Worm (Caenorhabditis elegans) whole organism, L4 larva: Measurements from ENCODE around the gene ndx-9.

Experiments
- F10B5.3 ChIP-seq: sonication (generic microtip); optimal IDR thresholded peaks from 2 replicates; lab custom pipeline; 2016; ENCODE audit warnings: mild to moderate bottlenecking, missing genetic modification characterization, missing compliant biosample characterization
- F26F4.8 ChIP-seq: fragments of 200-800 bp; sonication (Bioruptor generic); conservative IDR thresholded peaks from 2 replicates; pipeline ENCODE4 v1.3.6; 2022; ENCODE audit warnings: missing genetic modification characterization, missing compliant biosample characterization
- F37D6.2 ChIP-seq: sonication (generic microtip); optimal IDR thresholded peaks from 2 replicates; lab custom pipeline; 2016; ENCODE audit warnings: mild to moderate bottlenecking, missing genetic modification characterization, missing compliant biosample characterization
- F44E2.7 ChIP-seq: fragments of 200-800 bp; sonication (Bioruptor generic); IDR thresholded peaks from 2 replicates; pipeline ENCODE4 v2.1.2; 2022; ENCODE audit warnings: missing genetic modification characterization, missing compliant biosample characterization
- F49E8.2 ChIP-seq: sonication (generic microtip); optimal IDR thresholded peaks from 2 replicates; lab custom pipeline; 2016; ENCODE audit warnings: missing compliant biosample characterization, mild to moderate bottlenecking, missing genetic modification characterization, borderline replicate concordance
- T26A8.4 ChIP-seq: fragments of 200-800 bp; sonication (Bioruptor generic); IDR thresholded peaks from 2 replicates; pipeline ENCODE4 v1.3.6; 2022; ENCODE audit warnings: missing genetic modification characterization, missing compliant biosample characterization
- Y48G9A.11 ChIP-seq: fragments of 200-800 bp; sonication (Bioruptor generic); IDR thresholded peaks from 2 replicates; pipeline ENCODE4 v1.3.6; 2022; ENCODE audit warnings: missing genetic modification reagents, missing genetic modification characterization, missing compliant biosample characterization
- ZK337.2 ChIP-seq: fragments of 200-800 bp; sonication (Bioruptor generic); IDR thresholded peaks from 2 replicates; pipeline ENCODE4 v1.3.6; 2022; ENCODE audit warnings: missing genetic modification reagents, missing genetic modification characterization, missing compliant biosample characterization
- ZK546.5 ChIP-seq, 2 experiments: sonication (generic microtip); optimal IDR thresholded peaks; 2 replicates each; lab custom pipeline; 2017; ENCODE audit warnings: missing biosample characterization in 2 of 2, missing genetic modification characterization in 2 of 2
- aha-1 ChIP-seq: fragments of 150-350 bp; peaks from one replicate; lab custom pipeline; 2014; ENCODE audit warnings: missing biosample characterization, missing genetic modification characterization
- aly-2 ChIP-seq: sonication (generic microtip); optimal IDR thresholded peaks from 2 replicates; lab custom pipeline; 2018; ENCODE audit warnings: missing biosample characterization, missing genetic modification characterization
- ama-1 ChIP-seq: fragments of 150-350 bp; optimal IDR thresholded peaks from 2 replicates; lab custom pipeline; 2014; ENCODE audit warnings: inconsistent platforms, mixed read lengths
- arid-1 ChIP-seq: fragments of 200-800 bp; sonication (Bioruptor generic); conservative IDR thresholded peaks from 2 replicates; pipeline ENCODE4 v1.3.6; 2022; ENCODE audit warnings: missing genetic modification reagents, missing genetic modification characterization, missing compliant biosample characterization
- ceh-32 ChIP-seq: sonication (generic microtip); optimal IDR thresholded peaks from 2 replicates; lab custom pipeline; 2016; ENCODE audit warnings: mild to moderate bottlenecking, missing genetic modification characterization, missing compliant biosample characterization; ENCODE audit not compliant: poor library complexity
- ceh-44 ChIP-seq: fragments of 200-800 bp; sonication (Bioruptor generic); IDR thresholded peaks from 2 replicates; pipeline ENCODE4 v1.3.6; 2022; ENCODE audit warnings: missing genetic modification reagents, missing genetic modification characterization, missing compliant biosample characterization
- ces-1 ChIP-seq: fragments of 150-350 bp; sonication (generic microtip); optimal IDR thresholded peaks from 4 replicates; lab custom pipeline; 2014; ENCODE audit warnings: missing biosample characterization, missing genetic modification reagents, missing genetic modification characterization
- ctbp-1 ChIP-seq: fragments of 200-800 bp; sonication (Bioruptor generic); IDR thresholded peaks from 2 replicates; pipeline ENCODE4 v1.3.6; 2022; ENCODE audit warnings: missing genetic modification reagents, missing genetic modification characterization, missing compliant biosample characterization
- daf-12 ChIP-seq: fragments of 150-350 bp; optimal IDR thresholded peaks from 2 replicates; lab custom pipeline; 2014; ENCODE audit warnings: missing biosample characterization, missing genetic modification reagents, missing genetic modification characterization
- dmd-6 ChIP-seq: fragments of 200-800 bp; sonication (Bioruptor generic); IDR thresholded peaks from 2 replicates; pipeline ENCODE4 v1.3.6; 2022; ENCODE audit warnings: missing genetic modification reagents, missing genetic modification characterization, missing compliant biosample characterization
- dpl-1 ChIP-seq: fragments of 150-350 bp; optimal IDR thresholded peaks from 2 replicates; lab custom pipeline; 2014; ENCODE audit warnings: missing biosample characterization, missing genetic modification reagents, missing genetic modification characterization
- fkh-10 ChIP-seq: fragments of 150-350 bp; optimal IDR thresholded peaks from 2 replicates; lab custom pipeline; 2014; ENCODE audit warnings: missing biosample characterization, missing genetic modification reagents, missing genetic modification characterization
- fos-1 ChIP-seq: fragments of 150-350 bp; optimal IDR thresholded peaks from 2 replicates; lab custom pipeline; 2014; ENCODE audit warnings: missing biosample characterization, missing genetic modification characterization
- gei-8 ChIP-seq: fragments of 200-800 bp; sonication (Bioruptor generic); optimal IDR thresholded peaks from 2 replicates; lab custom pipeline; 2018; ENCODE audit warnings: mild to moderate bottlenecking, missing genetic modification characterization, missing compliant biosample characterization
- hif-1 ChIP-seq, 2 experiments: sonication (generic microtip); optimal IDR thresholded peaks; 2 replicates each; lab custom pipeline; 2016 to 2017; ENCODE audit warnings: missing compliant biosample characterization in 2 of 2, missing genetic modification characterization in 2 of 2, missing genetic modification reagents in 2 of 2, missing genotype in 2 of 2, mild to moderate bottlenecking in 1 of 2
- hlh-11 ChIP-seq: fragments of 200-800 bp; sonication (Bioruptor generic); optimal IDR thresholded peaks from 2 replicates; lab custom pipeline; 2018; ENCODE audit warnings: mild to moderate bottlenecking, missing genetic modification characterization, missing compliant biosample characterization
- jun-1 ChIP-seq: fragments of 150-350 bp; optimal IDR thresholded peaks from 2 replicates; lab custom pipeline; 2014; ENCODE audit warnings: missing biosample characterization, missing genetic modification reagents, missing genetic modification characterization
- lim-7 ChIP-seq: fragments of 200-800 bp; sonication (Bioruptor generic); IDR thresholded peaks from 2 replicates; pipeline ENCODE4 v1.3.6; 2022; ENCODE audit warnings: missing genetic modification characterization, missing compliant biosample characterization
- lin-15B ChIP-seq: fragments of 150-350 bp; sonication (generic microtip); optimal IDR thresholded peaks from 3 replicates; lab custom pipeline; 2014; ENCODE audit warnings: missing biosample characterization, missing genetic modification characterization
- lin-29 ChIP-seq: fragments of 200-800 bp; sonication (Bioruptor generic); IDR thresholded peaks from 2 replicates; pipeline ENCODE4 v1.3.6; 2022; ENCODE audit warnings: missing genetic modification reagents, missing genetic modification characterization, missing compliant biosample characterization
- lin-38 ChIP-seq: fragments of 200-800 bp; sonication (Bioruptor generic); IDR thresholded peaks from 2 replicates; pipeline ENCODE4 v1.3.6; 2022; ENCODE audit warnings: missing genetic modification reagents, missing genetic modification characterization, missing compliant biosample characterization
- lir-3 ChIP-seq: sonication (generic microtip); optimal IDR thresholded peaks from 2 replicates; lab custom pipeline; 2016; ENCODE audit warnings: mild to moderate bottlenecking, missing genetic modification characterization, missing compliant biosample characterization
- mdl-1 ChIP-seq, 2 experiments: fragments of 150-350 bp in 1 of 2; sonication (generic microtip) in 1 of 2; optimal IDR thresholded peaks; 2 replicates each; lab custom pipeline; 2014 to 2017; ENCODE audit warnings: missing biosample characterization in 2 of 2, missing genetic modification characterization in 2 of 2
- mdt-29 ChIP-seq: fragments of 200-800 bp; sonication (Bioruptor generic); IDR thresholded peaks from 2 replicates; pipeline ENCODE4 v1.3.6; 2022; ENCODE audit warnings: missing genetic modification reagents, missing genetic modification characterization, missing compliant biosample characterization
- mes-2 ChIP-seq: sonication (generic microtip); optimal IDR thresholded peaks from 2 replicates; lab custom pipeline; 2016; ENCODE audit warnings: missing genotype, mild to moderate bottlenecking, missing genetic modification characterization, missing compliant biosample characterization; ENCODE audit not compliant: poor library complexity, severe bottlenecking
- mxl-2 ChIP-seq: fragments of 200-800 bp; sonication (Bioruptor generic); conservative IDR thresholded peaks from 2 replicates; pipeline ENCODE4 v1.3.6; 2022; ENCODE audit warnings: missing genetic modification reagents, missing genetic modification characterization, missing compliant biosample characterization
- mxl-3 ChIP-seq: fragments of 200-800 bp; sonication (Bioruptor generic); optimal IDR thresholded peaks from 2 replicates; lab custom pipeline; 2018; ENCODE audit warnings: mild to moderate bottlenecking, missing genetic modification characterization, missing compliant biosample characterization
- nhr-111 ChIP-seq: fragments of 200-800 bp; sonication (Bioruptor generic); optimal IDR thresholded peaks from 2 replicates; lab custom pipeline; 2018; ENCODE audit warnings: mild to moderate bottlenecking, missing genetic modification characterization, missing compliant biosample characterization
- nhr-28 ChIP-seq: fragments of 150-350 bp; optimal IDR thresholded peaks from 2 replicates; lab custom pipeline; 2014; ENCODE audit warnings: missing biosample characterization, missing genetic modification characterization
- nhr-41 ChIP-seq: fragments of 200-800 bp; sonication (Bioruptor generic); IDR thresholded peaks from 2 replicates; pipeline ENCODE4 v1.3.6; 2022; ENCODE audit warnings: missing genetic modification reagents, missing genetic modification characterization, missing compliant biosample characterization
- nhr-42 ChIP-seq: fragments of 200-800 bp; sonication (Bioruptor generic); IDR thresholded peaks from 2 replicates; pipeline ENCODE4 v1.3.6; 2022; ENCODE audit warnings: missing genetic modification characterization, missing compliant biosample characterization
- nhr-6 ChIP-seq: fragments of 150-350 bp; optimal IDR thresholded peaks from 2 replicates; lab custom pipeline; 2014; ENCODE audit warnings: missing biosample characterization, missing genetic modification characterization
- nhr-76 ChIP-seq: fragments of 150-350 bp; optimal IDR thresholded peaks from 2 replicates; lab custom pipeline; 2014; ENCODE audit warnings: missing biosample characterization, missing genetic modification characterization
- nhr-77 ChIP-seq: fragments of 150-350 bp; optimal IDR thresholded peaks from 2 replicates; lab custom pipeline; 2014; ENCODE audit warnings: missing biosample characterization, missing genetic modification characterization
- pqm-1 ChIP-seq: sonication (generic microtip); optimal IDR thresholded peaks from 2 replicates; lab custom pipeline; 2017; ENCODE audit warnings: missing biosample characterization, missing genetic modification characterization
- rbr-2 ChIP-seq: sonication (generic microtip); optimal IDR thresholded peaks from 2 replicates; lab custom pipeline; 2016; ENCODE audit warnings: missing genotype, missing genetic modification characterization, missing compliant biosample characterization
- skn-1 ChIP-seq: fragments of 150-350 bp; optimal IDR thresholded peaks from 2 replicates; lab custom pipeline; 2014; ENCODE audit warnings: missing biosample characterization, missing genetic modification characterization
- snpc-4 ChIP-seq: fragments of 150-350 bp; optimal IDR thresholded peaks from 2 replicates; lab custom pipeline; 2014; ENCODE audit warnings: missing biosample characterization, missing genetic modification characterization
- unc-62 ChIP-seq, 3 experiments: fragments of 150-350 bp in 1 of 3; sonication (generic microtip); optimal IDR thresholded peaks in 2 of 3; peaks in 1 of 3; 1 replicate in 1 of 3; 2 replicates in 2 of 3; lab custom pipeline; 2014 to 2017; ENCODE audit warnings: missing biosample characterization in 3 of 3, missing genetic modification characterization in 3 of 3, missing genetic modification reagents in 3 of 3, missing genotype in 1 of 3
- vab-7 ChIP-seq: fragments of 200-800 bp; sonication (Bioruptor generic); IDR thresholded peaks from 2 replicates; pipeline ENCODE4 v1.3.6; 2022; ENCODE audit warnings: missing genetic modification reagents, missing genetic modification characterization, missing compliant biosample characterization
- zag-1 ChIP-seq: fragments of 150-350 bp; optimal IDR thresholded peaks from 2 replicates; lab custom pipeline; 2014; ENCODE audit warnings: missing biosample characterization, missing genetic modification characterization
- zfp-3 ChIP-seq: fragments of 200-800 bp; sonication (Bioruptor generic); conservative IDR thresholded peaks from 2 replicates; pipeline ENCODE4 v1.3.6; 2022; ENCODE audit warnings: missing genetic modification reagents, missing genetic modification characterization, missing compliant biosample characterization
- zip-11 ChIP-seq: fragments of 200-800 bp; sonication (Bioruptor generic); IDR thresholded peaks from 2 replicates; pipeline ENCODE4 v1.3.6; 2022; ENCODE audit warnings: missing genetic modification characterization, missing compliant biosample characterization
- ztf-7 ChIP-seq: fragments of 150-350 bp; optimal IDR thresholded peaks from 2 replicates; lab custom pipeline; 2014; ENCODE audit warnings: missing biosample characterization, missing genetic modification characterization

Gene ndx-9

DNA sequence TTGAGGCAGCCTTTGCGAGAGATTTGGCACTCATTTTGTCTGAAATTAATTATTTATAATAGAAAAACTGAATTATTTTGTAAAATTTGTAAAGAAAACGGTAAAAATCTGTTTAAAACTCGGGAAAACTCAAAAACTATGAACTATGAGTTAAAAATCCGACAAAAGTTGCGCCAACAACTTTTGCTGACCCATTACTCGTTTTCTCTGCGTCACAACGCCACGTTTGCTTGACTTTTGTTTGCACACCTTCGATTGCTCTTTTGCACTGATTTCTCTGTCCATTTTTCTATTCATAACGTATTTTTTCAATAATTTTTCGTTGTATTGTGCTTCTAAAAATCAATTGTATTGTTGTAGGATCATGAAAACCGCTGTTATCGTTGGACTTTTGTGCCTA lies 24.4 kb upstream of the ndx-9 start, which contains the start of gene fkb-1 (continued):
- TF ChIP-seq skn-1 (tag; lab: Kevin White, UChicago) (no peak), Y48G9A.11 (GFP tag; lab: Robert Waterston, UW) (no peak), mxl-3 (GFP tag; lab: Kevin White, UChicago) (no peak), ztf-7 (tag; lab: Kevin White, UChicago) (no peak), nhr-6 (tag; lab: Kevin White, UChicago) (peak; percentile 38), zfp-3 (GFP tag; lab: Robert Waterston, UW) (no peak), aly-2 (tag; lab: Kevin White, UChicago) (no peak), jun-1 (no peak), zip-11 (GFP tag; lab: Robert Waterston, UW) (no peak), mdl-1 (tag; optimal IDR thresholded peaks at IDR 0.05; lab: Kevin White, UChicago) (peak in 1 of 2 experiments; percentile 46), ceh-44 (GFP tag; lab: Robert Waterston, UW) (no peak), hlh-11 (tag; lab: Kevin White, UChicago) (peak; percentile 65), daf-12 (tag; lab: Kevin White, UChicago) (no peak), ceh-32 (tag; lab: Kevin White, UChicago) (no peak), zag-1 (tag; lab: Kevin White, UChicago) (no peak), nhr-111 (no peak), arid-1 (no peak), lim-7 (GFP tag; lab: Robert Waterston, UW) (no peak), ZK546.5 (tag; optimal IDR thresholded peaks at IDR 0.05; lab: Kevin White, UChicago) (no peak), F37D6.2 (tag; lab: Kevin White, UChicago) (peak; percentile 6), F10B5.3 (tag; lab: Kevin White, UChicago) (no peak), T26A8.4 (GFP tag; lab: Robert Waterston, UW) (no peak), mxl-2 (GFP tag; lab: Robert Waterston, UW) (no peak), ama-1 (lab: Kevin White, UChicago) (no peak), lin-15B (no peak), lir-3 (tag; lab: Kevin White, UChicago) (no peak), unc-62 (GFP tag; optimal IDR thresholded peaks at IDR 0.05 in 1 of 2; lab: Kevin White, UChicago) (peak in 1 of 2 experiments; percentile 96), unc-62 (tag; optimal IDR thresholded peaks at IDR 0.05; lab: Kevin White, UChicago) (no peak), snpc-4 (tag; lab: Kevin White, UChicago) (no peak), mes-2 (peak; percentile 58), F49E8.2 (tag; lab: Kevin White, UChicago) (no peak), aha-1 (tag; lab: Kevin White, UChicago) (no peak), gei-8 (GFP tag; lab: Kevin White, UChicago) (no peak), nhr-77 (no peak), vab-7 (GFP tag; lab: Robert Waterston, UW) (no peak), lin-38 (GFP tag; lab: Robert Waterston, UW) (peak; percentile 62), nhr-28 (tag; lab: Kevin White, UChicago) (peak; percentile 71), fos-1 (tag; lab: Kevin White, UChicago) (no peak), nhr-41 (GFP tag; lab: Robert Waterston, UW) (no peak), rbr-2 (tag; lab: Kevin White, UChicago) (peak; percentile 66), dpl-1 (GFP tag; lab: Kevin White, UChicago) (peak; percentile 71), pqm-1 (tag; lab: Kevin White, UChicago) (peak; percentile 20), hif-1 (tag; optimal IDR thresholded peaks at IDR 0.05; lab: Kevin White, UChicago) (no peak), F26F4.8 (no peak), ZK337.2 (GFP tag; lab: Robert Waterston, UW) (no peak), dmd-6 (peak; percentile 56; the same call in 1 of the 2 replicates), ctbp-1 (GFP tag; lab: Robert Waterston, UW) (no peak), F44E2.7 (GFP tag; lab: Robert Waterston, UW) (no peak), mdt-29 (no peak), nhr-76 (tag; lab: Kevin White, UChicago) (no peak), nhr-42 (GFP tag; lab: Robert Waterston, UW) (no peak), fkh-10 (no peak), ces-1 (GFP tag; lab: Kevin White, UChicago) (no peak), lin-29 (GFP tag; lab: Robert Waterston, UW) (no peak)
